Fruit fly (Drosophila melanogaster): Measurements from ENCODE around the gene nst.

The nst gene

dm6 chr3L:12564284-12564683, 34.3 kb upstream of the nst start:
- no peak for TF ChIP-seq toe (GFP tag; optimal IDR thresholded peaks at IDR 0.05)
- no peak for TF ChIP-seq pad (GFP tag; optimal IDR thresholded peaks at IDR 0.05)
- TF ChIP-seq CG12768 (GFP tag; optimal IDR thresholded peaks at IDR 0.05) = no peak
- no peak for TF ChIP-seq cnc (optimal IDR thresholded peaks at IDR 0.05)
- no peak for TF ChIP-seq CG11617 (GFP tag; optimal IDR thresholded peaks at IDR 0.05)
- TF ChIP-seq Hr96 (GFP tag; optimal IDR thresholded peaks at IDR 0.05) = no peak
- TF ChIP-seq CG33017 (tag; optimal IDR thresholded peaks at IDR 0.05) = no peak
- no peak for TF ChIP-seq CG7101 (tag; optimal IDR thresholded peaks at IDR 0.05)
- no peak for TF ChIP-seq CG5204 (GFP tag; optimal IDR thresholded peaks at IDR 0.05)
- TF ChIP-seq Crg-1 (GFP tag; optimal IDR thresholded peaks at IDR 0.05) = no peak
- TF ChIP-seq Clk (GFP tag; optimal IDR thresholded peaks at IDR 0.05) = no peak
- TF ChIP-seq tj (GFP tag; optimal IDR thresholded peaks at IDR 0.05) = no peak
- TF ChIP-seq Mnt (GFP tag; optimal IDR thresholded peaks at IDR 0.05) = no peak
- TF ChIP-seq CG1620 (GFP tag; optimal IDR thresholded peaks at IDR 0.05) = no peak

dm6 chr3L:12559273-12559672, 29.3 kb upstream of the nst start:
- TF ChIP-seq Crg-1 (GFP tag; optimal IDR thresholded peaks at IDR 0.05) (no peak), Clk (GFP tag; optimal IDR thresholded peaks at IDR 0.05) (no peak), toe (GFP tag; optimal IDR thresholded peaks at IDR 0.05) (no peak), cic (GFP tag; optimal IDR thresholded peaks at IDR 0.05) (no peak), CG14711 (tag; optimal IDR thresholded peaks at IDR 0.05) (no peak), Mnt (GFP tag; optimal IDR thresholded peaks at IDR 0.05) (no peak), CG1620 (GFP tag; optimal IDR thresholded peaks at IDR 0.05) (no peak), bab1 (GFP tag; optimal IDR thresholded peaks at IDR 0.05) (no peak), pad (GFP tag; optimal IDR thresholded peaks at IDR 0.05) (no peak)

- no peak for TF ChIP-seq Crg-1 (GFP tag; optimal IDR thresholded peaks at IDR 0.05)
- TF ChIP-seq toe (GFP tag; optimal IDR thresholded peaks at IDR 0.05) = no peak
- no peak for TF ChIP-seq ovo (GFP tag; optimal IDR thresholded peaks at IDR 0.05)
- TF ChIP-seq CG33017 (tag; optimal IDR thresholded peaks at IDR 0.05) = no peak
- no peak for TF ChIP-seq CG11617 (GFP tag; optimal IDR thresholded peaks at IDR 0.05)
- no peak for TF ChIP-seq CG7101 (tag; optimal IDR thresholded peaks at IDR 0.05)
- no peak for TF ChIP-seq pad (GFP tag; optimal IDR thresholded peaks at IDR 0.05)
Observed at dm6 chr3L:12557736-12558135, 27.8 kb upstream of the nst start.

dm6 chr3L:12551671-12552070, 21.7 kb upstream of the nst start:
- no peak for TF ChIP-seq CG11617 (GFP tag; optimal IDR thresholded peaks at IDR 0.05)
- no peak for TF ChIP-seq toe (GFP tag; optimal IDR thresholded peaks at IDR 0.05)
- TF ChIP-seq bab1 (GFP tag; optimal IDR thresholded peaks at IDR 0.05) = no peak
- no peak for TF ChIP-seq CG7045 (GFP tag; optimal IDR thresholded peaks at IDR 0.05)
- no peak for TF ChIP-seq pad (GFP tag; optimal IDR thresholded peaks at IDR 0.05)
- no peak for TF ChIP-seq kay (GFP tag; ENCODE audit: borderline replicate concordance)
- no peak for TF ChIP-seq CG33017 (tag; optimal IDR thresholded peaks at IDR 0.05)

dm6 chr3L:12549471-12549870, 19.5 kb upstream of the nst start:
- TF ChIP-seq bab1 (GFP tag; optimal IDR thresholded peaks at IDR 0.05) = no peak
- no peak for TF ChIP-seq CG1620 (GFP tag; optimal IDR thresholded peaks at IDR 0.05)
- TF ChIP-seq toe (GFP tag; optimal IDR thresholded peaks at IDR 0.05) = no peak
- no peak for TF ChIP-seq CG14711 (tag; optimal IDR thresholded peaks at IDR 0.05)
- no peak for TF ChIP-seq pad (GFP tag; optimal IDR thresholded peaks at IDR 0.05)
- no peak for TF ChIP-seq CG5204 (GFP tag; optimal IDR thresholded peaks at IDR 0.05)
- TF ChIP-seq CG11617 (GFP tag; optimal IDR thresholded peaks at IDR 0.05) = no peak
- TF ChIP-seq ovo (GFP tag; optimal IDR thresholded peaks at IDR 0.05) = no peak
- no peak for TF ChIP-seq cic (GFP tag; optimal IDR thresholded peaks at IDR 0.05)
- no peak for TF ChIP-seq tj (GFP tag; optimal IDR thresholded peaks at IDR 0.05)
- TF ChIP-seq CG7101 (tag; optimal IDR thresholded peaks at IDR 0.05) = no peak
- TF ChIP-seq kay (GFP tag; ENCODE audit: borderline replicate concordance) = no peak
- no peak for TF ChIP-seq Clk (GFP tag; optimal IDR thresholded peaks at IDR 0.05)
- no peak for TF ChIP-seq cnc (optimal IDR thresholded peaks at IDR 0.05)
- TF ChIP-seq CG33017 (tag; optimal IDR thresholded peaks at IDR 0.05) = no peak
- no peak for TF ChIP-seq Mnt (GFP tag; optimal IDR thresholded peaks at IDR 0.05)
- TF ChIP-seq CG12768 (GFP tag; optimal IDR thresholded peaks at IDR 0.05) = no peak

- TF ChIP-seq Mnt (GFP tag; optimal IDR thresholded peaks at IDR 0.05) (peak; percentile 94), Clk (GFP tag; optimal IDR thresholded peaks at IDR 0.05) (no peak), Crg-1 (GFP tag; optimal IDR thresholded peaks at IDR 0.05) (no peak), bab1 (GFP tag; optimal IDR thresholded peaks at IDR 0.05) (peak; percentile 12)
Observed at dm6 chr3L:12537123-12537522, 7.2 kb upstream of the nst start, which contains the start of gene CG4069. Gene CG4069 (minus strand): TSS chr3L:12537315.

DNA sequence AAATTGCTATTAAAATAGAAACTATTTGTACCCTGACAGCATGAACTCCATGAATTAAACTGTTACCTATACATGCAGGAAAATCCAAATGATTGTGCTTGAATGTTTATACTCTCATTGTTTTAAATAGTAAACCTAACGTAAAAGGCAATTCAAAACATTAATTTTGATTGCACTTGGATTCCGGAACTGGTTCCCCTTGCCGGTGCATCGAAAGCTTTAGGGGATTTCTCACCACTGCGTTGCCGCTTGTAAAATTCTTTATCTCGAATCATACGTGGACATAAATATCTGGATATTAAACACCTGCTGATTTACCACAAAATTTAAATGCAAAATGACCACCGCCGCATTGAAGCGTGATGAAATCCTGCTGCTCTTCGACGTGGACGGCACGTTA, 4.3 kb upstream of the nst start, which contains the start of gene Pmm2:
Gene Pmm2, plus strand, starts transcription at position 273 of the 400 bp plus-strand sequence.
- no peak for TF ChIP-seq CG7045 (GFP tag; optimal IDR thresholded peaks at IDR 0.05)
- TF ChIP-seq Mnt (GFP tag; optimal IDR thresholded peaks at IDR 0.05) = peak; percentile 2
